In genomic region chr3R:11200885-11201421, dm6 we compare ENCODE assay signal across 1 fruit fly cellular context.
TF ChIP-seq lines count a peak whose summit lies in the region.

No protein-coding gene starts in this region.

TF ChIP-seq in whole organism, embryonic, 481 proteins besides CTCF, POLR2A, EP300 and RAD21 (continued from another document):
- TF ChIP-seq CG13287 (GFP tag; IDR thresholded peaks at IDR 0.05; lab: Robert Waterston, UW; ENCODE audit: partially characterized antibody), result no peak
- no peak for TF ChIP-seq fru (optimal IDR thresholded peaks at IDR 0.05; lab: Kevin White, UChicago)
- TF ChIP-seq CG10274 (GFP tag; optimal IDR thresholded peaks at IDR 0.05; lab: Kevin White, UChicago), result peak; percentile 13
- no peak for TF ChIP-seq CG14860 (GFP tag; IDR thresholded peaks at IDR 0.05; lab: Robert Waterston, UW; ENCODE audit: partially characterized antibody)
- TF ChIP-seq CG16813 (GFP tag; IDR thresholded peaks at IDR 0.05; lab: Robert Waterston, UW; ENCODE audit: partially characterized antibody), result no peak
- peak; percentile 43 for TF ChIP-seq caup (GFP tag; optimal IDR thresholded peaks at IDR 0.05; lab: Kevin White, UChicago; ENCODE audit: severe bottlenecking)
- TF ChIP-seq prd (optimal IDR thresholded peaks at IDR 0.05; lab: Kevin White, UChicago), result no peak
- TF ChIP-seq prd (GFP tag; IDR thresholded peaks at IDR 0.05; lab: Robert Waterston, UW), result peak; percentile 67
- no peak for TF ChIP-seq vnd (GFP tag; IDR thresholded peaks at IDR 0.05; lab: Robert Waterston, UW; ENCODE audit: partially characterized antibody)
- TF ChIP-seq CG43689 (GFP tag; IDR thresholded peaks at IDR 0.05; lab: Robert Waterston, UW), result 0 out of 2 replicates have a peak, but pooled peaks have one; percentile 33
- TF ChIP-seq CG2712 (tag; optimal IDR thresholded peaks at IDR 0.05; lab: Kevin White, UChicago), result peak; percentile 51
- peak; percentile 53 for TF ChIP-seq phol (tag; optimal IDR thresholded peaks at IDR 0.05; lab: Kevin White, UChicago)
- TF ChIP-seq Ada2b (GFP tag; IDR thresholded peaks at IDR 0.05; lab: Robert Waterston, UW), result peak; percentile 57
- no peak for TF ChIP-seq Dip2 (GFP tag; IDR thresholded peaks at IDR 0.05; lab: Robert Waterston, UW)
- TF ChIP-seq dmrt99B (tag; optimal IDR thresholded peaks at IDR 0.05; lab: Kevin White, UChicago), result peak; percentile 61
- TF ChIP-seq CG18764 (GFP tag; optimal IDR thresholded peaks at IDR 0.05; lab: Kevin White, UChicago), result no peak
